Worm (Caenorhabditis elegans) whole organism, L4 larva: ENCODE data around the gene Y65A5A.1.

Source experiments
- F10B5.3 ChIP-seq: sonication (generic microtip); optimal IDR thresholded peaks from 2 replicates; lab custom pipeline; 2016; ENCODE audit warnings: mild to moderate bottlenecking, missing genetic modification characterization, missing compliant biosample characterization
- F37D6.2 ChIP-seq: sonication (generic microtip); optimal IDR thresholded peaks from 2 replicates; lab custom pipeline; 2016; ENCODE audit warnings: mild to moderate bottlenecking, missing genetic modification characterization, missing compliant biosample characterization
- R02D3.7 ChIP-seq: fragments of 150-350 bp; sonication (generic microtip); optimal IDR thresholded peaks from 3 replicates; lab custom pipeline; 2014; ENCODE audit warnings: missing biosample characterization, missing genetic modification characterization
- T20F7.1 ChIP-seq: fragments of 200-800 bp; sonication (Bioruptor generic); optimal IDR thresholded peaks from 2 replicates; lab custom pipeline; 2018; ENCODE audit warnings: mild to moderate bottlenecking, missing genetic modification characterization, missing compliant biosample characterization
- T26A8.4 ChIP-seq: fragments of 200-800 bp; sonication (Bioruptor generic); IDR thresholded peaks from 2 replicates; pipeline ENCODE4 v1.3.6; 2022; ENCODE audit warnings: missing genetic modification characterization, missing compliant biosample characterization
- Y5F2A.4 ChIP-seq: fragments of 200-800 bp; sonication (Bioruptor generic); optimal IDR thresholded peaks from 2 replicates; lab custom pipeline; 2018; ENCODE audit warnings: mild to moderate bottlenecking, missing genetic modification characterization, missing compliant biosample characterization
- Y75B8A.6 ChIP-seq: fragments of 200-800 bp; sonication (Bioruptor generic); IDR thresholded peaks from 2 replicates; pipeline ENCODE4 v1.3.6; 2022; ENCODE audit warnings: missing genetic modification reagents, missing genetic modification characterization, missing compliant biosample characterization
- ZK337.2 ChIP-seq: fragments of 200-800 bp; sonication (Bioruptor generic); IDR thresholded peaks from 2 replicates; pipeline ENCODE4 v1.3.6; 2022; ENCODE audit warnings: missing genetic modification reagents, missing genetic modification characterization, missing compliant biosample characterization
- arid-1 ChIP-seq: fragments of 200-800 bp; sonication (Bioruptor generic); conservative IDR thresholded peaks from 2 replicates; pipeline ENCODE4 v1.3.6; 2022; ENCODE audit warnings: missing genetic modification reagents, missing genetic modification characterization, missing compliant biosample characterization
- ceh-32 ChIP-seq: sonication (generic microtip); optimal IDR thresholded peaks from 2 replicates; lab custom pipeline; 2016; ENCODE audit warnings: mild to moderate bottlenecking, missing genetic modification characterization, missing compliant biosample characterization; ENCODE audit not compliant: poor library complexity
- ceh-44 ChIP-seq: fragments of 200-800 bp; sonication (Bioruptor generic); IDR thresholded peaks from 2 replicates; pipeline ENCODE4 v1.3.6; 2022; ENCODE audit warnings: missing genetic modification reagents, missing genetic modification characterization, missing compliant biosample characterization
- ceh-82 ChIP-seq: sonication (generic microtip); optimal IDR thresholded peaks from 2 replicates; lab custom pipeline; 2017; ENCODE audit warnings: missing biosample characterization, missing genetic modification characterization
- cey-2 ChIP-seq: sonication (generic microtip); optimal IDR thresholded peaks from 3 replicates; lab custom pipeline; 2017; ENCODE audit warnings: missing genetic modification characterization, mild to moderate bottlenecking, missing compliant biosample characterization, antibody characterized with exemption, borderline replicate concordance; ENCODE audit not compliant: insufficient read depth
- daf-16 ChIP-seq, 3 experiments: sonication (generic microtip); optimal IDR thresholded peaks; 2 replicates each; lab custom pipeline; 2016 to 2017; ENCODE audit warnings: missing genetic modification characterization in 3 of 3, missing genetic modification reagents in 3 of 3, mild to moderate bottlenecking in 2 of 3, missing compliant biosample characterization in 2 of 3, missing biosample characterization in 1 of 3, moderate library complexity in 1 of 3
- daf-8 ChIP-seq: fragments of 200-800 bp; sonication (Bioruptor generic); IDR thresholded peaks from 2 replicates; pipeline ENCODE4 v1.3.6; 2022; ENCODE audit warnings: missing genetic modification characterization, missing compliant biosample characterization
- dmd-6 ChIP-seq: fragments of 200-800 bp; sonication (Bioruptor generic); IDR thresholded peaks from 2 replicates; pipeline ENCODE4 v1.3.6; 2022; ENCODE audit warnings: missing genetic modification reagents, missing genetic modification characterization, missing compliant biosample characterization
- dpl-1 ChIP-seq: fragments of 150-350 bp; optimal IDR thresholded peaks from 2 replicates; lab custom pipeline; 2014; ENCODE audit warnings: missing biosample characterization, missing genetic modification reagents, missing genetic modification characterization
- duxl-1 ChIP-seq: sonication (generic microtip); optimal IDR thresholded peaks from 2 replicates; lab custom pipeline; 2016; ENCODE audit warnings: mild to moderate bottlenecking, missing genetic modification characterization, moderate library complexity, missing compliant biosample characterization; ENCODE audit not compliant: poor library complexity
- egl-43 ChIP-seq: fragments of 200-800 bp; sonication (Bioruptor generic); IDR thresholded peaks from 2 replicates; pipeline ENCODE4 v1.3.6; 2022; ENCODE audit warnings: missing genetic modification reagents, missing genetic modification characterization, missing compliant biosample characterization
- fos-1 ChIP-seq: fragments of 150-350 bp; optimal IDR thresholded peaks from 2 replicates; lab custom pipeline; 2014; ENCODE audit warnings: missing biosample characterization, missing genetic modification characterization
- gei-8 ChIP-seq: fragments of 200-800 bp; sonication (Bioruptor generic); optimal IDR thresholded peaks from 2 replicates; lab custom pipeline; 2018; ENCODE audit warnings: mild to moderate bottlenecking, missing genetic modification characterization, missing compliant biosample characterization
- jun-1 ChIP-seq: fragments of 150-350 bp; optimal IDR thresholded peaks from 2 replicates; lab custom pipeline; 2014; ENCODE audit warnings: missing biosample characterization, missing genetic modification reagents, missing genetic modification characterization
- lin-1 ChIP-seq: fragments of 200-800 bp; sonication (Bioruptor generic); IDR thresholded peaks from 2 replicates; pipeline ENCODE4 v1.3.6; 2022; ENCODE audit warnings: missing genetic modification reagents, missing genetic modification characterization, missing compliant biosample characterization
- lin-13 ChIP-seq: fragments of 150-350 bp; optimal IDR thresholded peaks from 2 replicates; lab custom pipeline; 2014; ENCODE audit warnings: missing biosample characterization, missing genetic modification reagents, missing genetic modification characterization
- lin-15B ChIP-seq: fragments of 150-350 bp; sonication (generic microtip); optimal IDR thresholded peaks from 3 replicates; lab custom pipeline; 2014; ENCODE audit warnings: missing biosample characterization, missing genetic modification characterization
- lin-38 ChIP-seq: fragments of 200-800 bp; sonication (Bioruptor generic); IDR thresholded peaks from 2 replicates; pipeline ENCODE4 v1.3.6; 2022; ENCODE audit warnings: missing genetic modification reagents, missing genetic modification characterization, missing compliant biosample characterization
- madf-5 ChIP-seq, 2 experiments: fragments of 200-800 bp; sonication (Bioruptor generic); IDR thresholded peaks; 2 replicates each; pipeline ENCODE4 v1.3.6; 2022; ENCODE audit warnings: missing compliant biosample characterization in 2 of 2, missing genetic modification characterization in 2 of 2
- mdl-1 ChIP-seq, 2 experiments: fragments of 150-350 bp in 1 of 2; sonication (generic microtip) in 1 of 2; optimal IDR thresholded peaks; 2 replicates each; lab custom pipeline; 2014 to 2017; ENCODE audit warnings: missing biosample characterization in 2 of 2, missing genetic modification characterization in 2 of 2
- mdt-29 ChIP-seq: fragments of 200-800 bp; sonication (Bioruptor generic); IDR thresholded peaks from 2 replicates; pipeline ENCODE4 v1.3.6; 2022; ENCODE audit warnings: missing genetic modification reagents, missing genetic modification characterization, missing compliant biosample characterization
- mep-1 ChIP-seq: fragments of 150-350 bp; sonication (generic microtip); optimal IDR thresholded peaks from 3 replicates; lab custom pipeline; 2014; ENCODE audit warnings: missing biosample characterization, missing genetic modification characterization
- mxl-2 ChIP-seq: fragments of 200-800 bp; sonication (Bioruptor generic); conservative IDR thresholded peaks from 2 replicates; pipeline ENCODE4 v1.3.6; 2022; ENCODE audit warnings: missing genetic modification reagents, missing genetic modification characterization, missing compliant biosample characterization
- nhr-10 ChIP-seq: fragments of 150-350 bp; optimal IDR thresholded peaks from 2 replicates; lab custom pipeline; 2014; ENCODE audit warnings: missing biosample characterization, missing genetic modification characterization
- nhr-237 ChIP-seq: sonication (generic microtip); optimal IDR thresholded peaks from 2 replicates; lab custom pipeline; 2017; ENCODE audit warnings: missing biosample characterization, missing genetic modification characterization
- nhr-28 ChIP-seq: fragments of 150-350 bp; optimal IDR thresholded peaks from 2 replicates; lab custom pipeline; 2014; ENCODE audit warnings: missing biosample characterization, missing genetic modification characterization
- nhr-41 ChIP-seq: fragments of 200-800 bp; sonication (Bioruptor generic); IDR thresholded peaks from 2 replicates; pipeline ENCODE4 v1.3.6; 2022; ENCODE audit warnings: missing genetic modification reagents, missing genetic modification characterization, missing compliant biosample characterization
- nhr-76 ChIP-seq: fragments of 150-350 bp; optimal IDR thresholded peaks from 2 replicates; lab custom pipeline; 2014; ENCODE audit warnings: missing biosample characterization, missing genetic modification characterization
- nhr-77 ChIP-seq: fragments of 150-350 bp; optimal IDR thresholded peaks from 2 replicates; lab custom pipeline; 2014; ENCODE audit warnings: missing biosample characterization, missing genetic modification characterization
- set-16 ChIP-seq: fragments of 200-800 bp; sonication (Bioruptor generic); IDR thresholded peaks from 2 replicates; pipeline ENCODE4 v1.3.6; 2022; ENCODE audit warnings: missing genetic modification reagents, missing genetic modification characterization, missing compliant biosample characterization
- skn-1 ChIP-seq: fragments of 150-350 bp; optimal IDR thresholded peaks from 2 replicates; lab custom pipeline; 2014; ENCODE audit warnings: missing biosample characterization, missing genetic modification characterization
- snpc-1.2 ChIP-seq: fragments of 200-800 bp; sonication (Bioruptor generic); IDR thresholded peaks from 2 replicates; pipeline ENCODE4 v1.3.6; 2022; ENCODE audit warnings: missing genetic modification reagents, missing genetic modification characterization, missing compliant biosample characterization
- spr-1 ChIP-seq: sonication (generic microtip); optimal IDR thresholded peaks from 2 replicates; lab custom pipeline; 2016; ENCODE audit warnings: mild to moderate bottlenecking, missing genetic modification characterization, missing compliant biosample characterization
- tra-1 ChIP-seq: fragments of 200-800 bp; sonication (Bioruptor generic); IDR thresholded peaks from 2 replicates; pipeline ENCODE4 v1.3.6; 2022; ENCODE audit warnings: missing genetic modification reagents, missing genetic modification characterization, missing compliant biosample characterization
- unc-130 ChIP-seq: sonication (generic microtip); optimal IDR thresholded peaks from 2 replicates; lab custom pipeline; 2016; ENCODE audit warnings: missing genetic modification reagents, missing genetic modification characterization, missing compliant biosample characterization
- unc-39 ChIP-seq: sonication (generic microtip); optimal IDR thresholded peaks from 2 replicates; lab custom pipeline; 2017; ENCODE audit warnings: missing biosample characterization, missing genetic modification characterization
- unc-62 ChIP-seq, 3 experiments: fragments of 150-350 bp in 1 of 3; sonication (generic microtip); optimal IDR thresholded peaks in 2 of 3; peaks in 1 of 3; 1 replicate in 1 of 3; 2 replicates in 2 of 3; lab custom pipeline; 2014 to 2017; ENCODE audit warnings: missing biosample characterization in 3 of 3, missing genetic modification characterization in 3 of 3, missing genetic modification reagents in 3 of 3, missing genotype in 1 of 3
- zfp-2 ChIP-seq: sonication (generic microtip); optimal IDR thresholded peaks from 2 replicates; lab custom pipeline; 2016; ENCODE audit warnings: mild to moderate bottlenecking, missing genetic modification characterization, missing compliant biosample characterization
- zfp-3 ChIP-seq: fragments of 200-800 bp; sonication (Bioruptor generic); conservative IDR thresholded peaks from 2 replicates; pipeline ENCODE4 v1.3.6; 2022; ENCODE audit warnings: missing genetic modification reagents, missing genetic modification characterization, missing compliant biosample characterization
- ztf-11 ChIP-seq: fragments of 150-350 bp; optimal IDR thresholded peaks from 2 replicates; lab custom pipeline; 2014; ENCODE audit warnings: missing biosample characterization, missing genetic modification characterization
- ztf-7 ChIP-seq: fragments of 150-350 bp; optimal IDR thresholded peaks from 2 replicates; lab custom pipeline; 2014; ENCODE audit warnings: missing biosample characterization, missing genetic modification characterization

The Y65A5A.1 gene

DNA sequence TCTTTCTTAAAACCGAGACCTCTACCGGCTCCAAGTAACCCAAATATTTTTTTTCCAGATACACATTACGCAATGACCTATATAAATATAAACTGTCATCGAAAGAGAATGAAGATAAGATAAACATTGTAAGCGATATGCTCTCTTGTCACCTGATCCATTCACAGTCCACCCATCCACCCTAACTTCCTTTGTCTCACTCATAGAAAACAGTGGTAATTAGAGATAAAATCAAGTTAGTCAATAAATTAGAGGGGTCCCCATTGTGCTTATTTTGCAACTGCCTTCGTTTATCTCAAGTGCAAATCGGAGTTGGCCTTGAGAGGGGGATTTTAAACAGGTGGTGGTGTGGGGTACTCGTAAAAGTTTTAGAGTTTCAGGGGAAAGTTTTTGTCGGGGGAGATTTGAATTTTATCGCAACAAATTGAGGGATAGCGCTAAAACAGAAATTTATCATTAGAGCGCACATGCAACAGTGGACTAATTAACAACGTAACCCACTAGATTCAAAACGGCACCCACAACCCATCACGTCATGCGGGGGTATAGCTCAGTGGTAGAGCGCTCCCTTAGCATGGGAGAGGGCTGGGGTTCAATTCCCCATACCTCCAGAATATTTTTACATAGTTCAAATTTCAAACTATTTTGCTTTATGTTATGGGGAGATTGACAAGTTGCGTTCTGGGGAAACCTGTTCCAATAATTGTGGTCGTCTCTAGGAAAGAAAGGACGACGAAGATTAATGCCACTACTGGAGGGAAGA lies 1.6 kb downstream of the Y65A5A.1 start (continued):
- no peak for TF ChIP-seq ztf-11
- no peak for TF ChIP-seq ceh-82 (tag; lab: Kevin White, UChicago)
- 0 out of 2 replicates have a peak, but pooled peaks have one; percentile 31 for TF ChIP-seq tra-1 (GFP tag; lab: Robert Waterston, UW)
- no peak for TF ChIP-seq dpl-1 (GFP tag; lab: Kevin White, UChicago)
- 0 out of 2 replicates have a peak, but pooled peaks have one; percentile 35 for TF ChIP-seq nhr-41 (GFP tag; lab: Robert Waterston, UW)
- no peak for TF ChIP-seq zfp-3 (GFP tag; lab: Robert Waterston, UW)
- TF ChIP-seq cey-2 (tag; lab: Kevin White, UChicago), result no peak
- no peak for TF ChIP-seq lin-15B (tag; lab: Kevin White, UChicago)
- no peak for TF ChIP-seq mdl-1 (tag; optimal IDR thresholded peaks at IDR 0.05; lab: Kevin White, UChicago)
- peak; percentile 82 for TF ChIP-seq duxl-1 (tag; lab: Kevin White, UChicago)
- no peak; the same call in 1 of the 2 replicates for TF ChIP-seq mxl-2 (GFP tag; lab: Robert Waterston, UW)
- TF ChIP-seq F37D6.2 (tag; lab: Kevin White, UChicago), result no peak
- no peak for TF ChIP-seq unc-39
- no peak for TF ChIP-seq R02D3.7 (tag; lab: Kevin White, UChicago)
- TF ChIP-seq zfp-2 (tag; lab: Kevin White, UChicago), result no peak
- no peak for TF ChIP-seq unc-130 (GFP tag; lab: Kevin White, UChicago)
- TF ChIP-seq spr-1 (tag; lab: Kevin White, UChicago), result peak; percentile 44
- TF ChIP-seq ceh-32 (tag; lab: Kevin White, UChicago), result no peak
- TF ChIP-seq unc-62 (GFP tag; optimal IDR thresholded peaks at IDR 0.05 in 1 of 2; lab: Kevin White, UChicago), result peak in 1 of 2 experiments; percentile 42
- no peak for TF ChIP-seq unc-62 (tag; optimal IDR thresholded peaks at IDR 0.05; lab: Kevin White, UChicago)
- no peak for TF ChIP-seq ceh-44 (GFP tag; lab: Robert Waterston, UW)
- TF ChIP-seq T20F7.1 (GFP tag; lab: Kevin White, UChicago), result no peak
- peak; percentile 66 for TF ChIP-seq gei-8 (GFP tag; lab: Kevin White, UChicago)
- TF ChIP-seq set-16 (GFP tag; lab: Robert Waterston, UW), result no peak
- TF ChIP-seq nhr-237, result no peak
- no peak for TF ChIP-seq nhr-76 (tag; lab: Kevin White, UChicago)
- TF ChIP-seq lin-38 (GFP tag; lab: Robert Waterston, UW), result peak; percentile 95
- TF ChIP-seq jun-1 (tag; lab: Kevin White, UChicago), result no peak
- TF ChIP-seq T26A8.4 (GFP tag; lab: Robert Waterston, UW), result peak; percentile 77
- peak; percentile 90 for TF ChIP-seq egl-43 (GFP tag; lab: Robert Waterston, UW)
- TF ChIP-seq Y5F2A.4 (GFP tag; lab: Kevin White, UChicago), result peak; percentile 68
- peak; percentile 98 for TF ChIP-seq snpc-1.2 (GFP tag; lab: Robert Waterston, UW)
- TF ChIP-seq mdt-29 (GFP tag; lab: Robert Waterston, UW), result peak; percentile 59; the same call in 1 of the 2 replicates
- 0 out of 2 replicates have a peak, but pooled peaks have one; percentile 26 for TF ChIP-seq dmd-6 (GFP tag; lab: Robert Waterston, UW)
- TF ChIP-seq mep-1, result peak; percentile 50
- TF ChIP-seq F10B5.3, result peak; percentile 6
- TF ChIP-seq ztf-7 (tag; lab: Kevin White, UChicago), result no peak
- TF ChIP-seq nhr-77 (tag; lab: Kevin White, UChicago), result no peak
- no peak for TF ChIP-seq ZK337.2 (GFP tag; lab: Robert Waterston, UW)
- peak; percentile 75 to 80; a peak in 1 of 4 replicates for TF ChIP-seq madf-5 (GFP tag; IDR thresholded peaks at IDR 0.05; lab: Robert Waterston, UW)
- TF ChIP-seq nhr-28 (tag; lab: Kevin White, UChicago), result no peak
- TF ChIP-seq Y75B8A.6, result no peak
- no peak for TF ChIP-seq skn-1 (tag; lab: Kevin White, UChicago)
- TF ChIP-seq arid-1 (GFP tag; lab: Robert Waterston, UW), result peak; percentile 80
- peak; percentile 61 for TF ChIP-seq lin-13
- TF ChIP-seq daf-16 (GFP tag; optimal IDR thresholded peaks at IDR 0.05; lab: Kevin White, UChicago), result peak; percentile 23 to 82
- peak; percentile 17 for TF ChIP-seq daf-16 (tag; optimal IDR thresholded peaks at IDR 0.05; lab: Kevin White, UChicago)
- TF ChIP-seq fos-1 (tag; lab: Kevin White, UChicago), result no peak
- TF ChIP-seq daf-8 (GFP tag; lab: Robert Waterston, UW), result no peak
- no peak for TF ChIP-seq lin-1 (GFP tag; lab: Robert Waterston, UW)
- no peak for TF ChIP-seq nhr-10 (tag; lab: Kevin White, UChicago)
